Fruit fly (Drosophila melanogaster) whole organism, embryonic: ENCODE results near the gene Tfb5.
A peak's percentile ranks its signal among the peaks of the same experiment; 100 is the strongest.

ENCODE experiments used
- Ada2b ChIP-seq: fragments of 200-800 bp; sonication (Bioruptor generic); IDR thresholded peaks from 2 replicates; pipeline ENCODE4 v1.3.6; 2022; ENCODE audit warnings: missing biosample characterization, missing genetic modification characterization
- Awh ChIP-seq: fragments of 200-800 bp; sonication (Bioruptor generic); IDR thresholded peaks from 2 replicates; pipeline ENCODE4, ENCODE4 v1.3.6; 2022; ENCODE audit warnings: missing biosample characterization, missing genetic modification characterization
- CG10431 ChIP-seq: fragments of 200-800 bp; sonication (Bioruptor generic); optimal IDR thresholded peaks from 3 replicates; lab custom pipeline; 2018; ENCODE audit warnings: missing biosample characterization, mild to moderate bottlenecking, missing genetic modification characterization
- CG11093 ChIP-seq: fragments of 200-800 bp; sonication (Bioruptor generic); IDR thresholded peaks from 3 replicates; pipeline ENCODE4 v1.3.6; 2022; ENCODE audit warnings: missing biosample characterization, missing genetic modification characterization
- CG13424 ChIP-seq: fragments of 200-800 bp; sonication (Bioruptor generic); optimal IDR thresholded peaks from 2 replicates; lab custom pipeline; 2019; ENCODE audit warnings: missing biosample characterization, mild to moderate bottlenecking, missing genetic modification characterization, moderate library complexity
- CG13775 ChIP-seq: fragments of 200-800 bp; sonication (Bioruptor generic); optimal IDR thresholded peaks from 3 replicates; lab custom pipeline; 2017; ENCODE audit warnings: missing biosample characterization, mild to moderate bottlenecking, missing genetic modification characterization
- CG15269 ChIP-seq: fragments of 200-800 bp; sonication (Bioruptor generic); optimal IDR thresholded peaks from 2 replicates; lab custom pipeline; 2018; ENCODE audit warnings: missing biosample characterization, mild to moderate bottlenecking, missing genetic modification characterization, moderate library complexity
- CG17361 ChIP-seq: fragments of 200-800 bp; sonication (Bioruptor generic); IDR thresholded peaks from 3 replicates; pipeline ENCODE4 v1.3.6; 2022; ENCODE audit warnings: missing biosample characterization, missing genetic modification characterization
- CG18262 ChIP-seq: fragments of 200-800 bp; optimal IDR thresholded peaks from 3 replicates; lab custom pipeline; 2019; ENCODE audit warnings: missing biosample characterization, mild to moderate bottlenecking, missing genetic modification characterization, moderate library complexity
- CG3065 ChIP-seq: fragments of 200-800 bp; sonication (Bioruptor generic); optimal IDR thresholded peaks from 2 replicates; lab custom pipeline; 2016; ENCODE audit warnings: missing biosample characterization, missing genetic modification characterization
- CG32532 ChIP-seq: fragments of 200-800 bp; sonication (Bioruptor generic); IDR thresholded peaks from 2 replicates; pipeline ENCODE4 v1.3.6; 2022; ENCODE audit warnings: missing biosample characterization, missing genetic modification characterization
- CG3407 ChIP-seq: fragments of 200-800 bp; sonication (Bioruptor generic); optimal IDR thresholded peaks from 2 replicates; lab custom pipeline; 2018; ENCODE audit warnings: missing biosample characterization, mild to moderate bottlenecking, missing genetic modification characterization
- CG34376 ChIP-seq: fragments of 200-800 bp; sonication (Bioruptor generic); optimal IDR thresholded peaks from 2 replicates; lab custom pipeline; 2018; ENCODE audit warnings: missing biosample characterization, mild to moderate bottlenecking, missing genetic modification characterization
- CG3838 ChIP-seq: fragments of 200-800 bp; sonication (Bioruptor generic); optimal IDR thresholded peaks from 3 replicates; lab custom pipeline; 2016; ENCODE audit warnings: missing biosample characterization, missing genetic modification characterization
- CG42726 ChIP-seq: fragments of 200-800 bp; sonication (Bioruptor generic); IDR thresholded peaks from 2 replicates; pipeline ENCODE4 v1.3.6; 2022; ENCODE audit warnings: missing biosample characterization, missing genetic modification characterization; ENCODE audit not compliant: partially characterized antibody
- CG7745 ChIP-seq: fragments of 200-800 bp; sonication (Bioruptor generic); optimal IDR thresholded peaks from 2 replicates; lab custom pipeline; 2018; ENCODE audit warnings: missing biosample characterization, mild to moderate bottlenecking, missing genetic modification characterization, moderate library complexity
- CG7786 ChIP-seq: fragments of 200-800 bp; sonication (Bioruptor generic); optimal IDR thresholded peaks from 2 replicates; lab custom pipeline; 2016; ENCODE audit warnings: missing biosample characterization, missing genetic modification characterization
- CG7839 ChIP-seq: fragments of 200-800 bp; sonication (Bioruptor generic); optimal IDR thresholded peaks from 3 replicates; lab custom pipeline; 2018; ENCODE audit warnings: missing biosample characterization, mild to moderate bottlenecking, missing genetic modification characterization, moderate library complexity
- CG8290 ChIP-seq, 3 experiments: fragments of 200-800 bp; sonication (Bioruptor generic); optimal IDR thresholded peaks; 2 replicates each; lab custom pipeline; 2016 to 2019; ENCODE audit warnings: missing biosample characterization in 3 of 3, missing genetic modification characterization in 3 of 3, mild to moderate bottlenecking in 2 of 3, moderate library complexity in 1 of 3
- CG9797 ChIP-seq: fragments of 200-800 bp; sonication (Bioruptor generic); optimal IDR thresholded peaks from 3 replicates; lab custom pipeline; 2018; ENCODE audit warnings: missing biosample characterization, mild to moderate bottlenecking, missing genetic modification characterization
- Dfd ChIP-seq, 2 experiments: fragments of >200 bp; optimal IDR thresholded peaks; 2 replicates each; lab custom pipeline; 2017; ENCODE audit warnings: missing biosample characterization in 2 of 2, missing genetic modification characterization in 2 of 2
- Jarid2 ChIP-seq: fragments of 200-800 bp; sonication (Bioruptor generic); optimal IDR thresholded peaks from 3 replicates; lab custom pipeline; 2017; ENCODE audit warnings: mild to moderate bottlenecking, missing biosample characterization, missing genetic modification reagents, missing genetic modification characterization
- Meics ChIP-seq: fragments of 200-800 bp; sonication (Bioruptor generic); optimal IDR thresholded peaks from 2 replicates; lab custom pipeline; 2017; ENCODE audit warnings: missing biosample characterization, mild to moderate bottlenecking, missing genetic modification characterization
- Opbp ChIP-seq: fragments of 200-800 bp; sonication (Bioruptor generic); IDR thresholded peaks from 3 replicates; pipeline ENCODE4 v1.3.6; 2022; ENCODE audit warnings: missing biosample characterization, missing genetic modification characterization; ENCODE audit not compliant: partially characterized antibody
- Poxn ChIP-seq: fragments of 200-800 bp; sonication (Bioruptor generic); IDR thresholded peaks from 2 replicates; pipeline ENCODE4 v1.3.6; 2022; ENCODE audit warnings: missing biosample characterization, missing genetic modification characterization
- Trl ChIP-seq, 3 experiments: fragments of >200 bp in 2 of 3; fragments of 200-800 bp in 1 of 3; sonication (Bioruptor generic) in 1 of 3; optimal IDR thresholded peaks; 2 replicates in 1 of 3; 3 replicates in 2 of 3; lab custom pipeline; 2016 to 2017; ENCODE audit warnings: missing biosample characterization in 1 of 3, missing genetic modification characterization in 1 of 3
- al ChIP-seq: fragments of 200-800 bp; sonication (Bioruptor generic); IDR thresholded peaks from 2 replicates; pipeline ENCODE4 v1.3.6; 2022; ENCODE audit warnings: missing biosample characterization, missing genetic modification characterization
- danr ChIP-seq: fragments of 200-800 bp; sonication (Bioruptor generic); IDR thresholded peaks from 2 replicates; pipeline ENCODE4 v1.3.6; 2022; ENCODE audit warnings: missing biosample characterization, missing genetic modification characterization
- dati ChIP-seq: fragments of 200-800 bp; sonication (Bioruptor generic); IDR thresholded peaks from 2 replicates; pipeline ENCODE4 v1.3.6; 2022; ENCODE audit warnings: missing biosample characterization, missing genetic modification characterization
- insv ChIP-seq, 2 experiments: fragments of 200-800 bp; sonication (Bioruptor generic); optimal IDR thresholded peaks; 3 replicates each; lab custom pipeline; 2016 to 2018; ENCODE audit warnings: missing biosample characterization in 2 of 2, missing genetic modification characterization in 2 of 2
- lmd ChIP-seq: fragments of 200-800 bp; sonication (Bioruptor generic); IDR thresholded peaks from 2 replicates; pipeline ENCODE4 v1.3.6; 2022; ENCODE audit warnings: missing biosample characterization, missing genetic modification characterization
- otp ChIP-seq: fragments of 200-800 bp; sonication (Bioruptor generic); IDR thresholded peaks from 3 replicates; pipeline ENCODE4, ENCODE4 v1.3.6; 2022; ENCODE audit warnings: missing biosample characterization, missing genetic modification characterization
- p53 ChIP-seq: fragments of 200-800 bp; sonication (Bioruptor generic); optimal IDR thresholded peaks from 2 replicates; lab custom pipeline; 2016; ENCODE audit warnings: missing biosample characterization, missing genetic modification characterization
- pnt ChIP-seq: fragments of 200-800 bp; sonication (Bioruptor generic); optimal IDR thresholded peaks from 3 replicates; lab custom pipeline; 2016; ENCODE audit warnings: missing biosample characterization, missing genetic modification characterization
- run ChIP-seq: fragments of 200-800 bp; sonication (Bioruptor generic); optimal IDR thresholded peaks from 3 replicates; lab custom pipeline; 2018; ENCODE audit warnings: missing biosample characterization, mild to moderate bottlenecking, missing genetic modification characterization
- sd ChIP-seq: fragments of 200-800 bp; sonication (Bioruptor generic); optimal IDR thresholded peaks from 3 replicates; lab custom pipeline; 2018; ENCODE audit warnings: missing biosample characterization, mild to moderate bottlenecking, missing genetic modification characterization, moderate library complexity
- tin ChIP-seq: fragments of 200-800 bp; sonication (Bioruptor generic); optimal IDR thresholded peaks from 3 replicates; lab custom pipeline; 2016; ENCODE audit warnings: missing biosample characterization, missing genetic modification characterization
- tna ChIP-seq: fragments of 200-800 bp; sonication (Bioruptor generic); IDR thresholded peaks from 2 replicates; pipeline ENCODE4 v1.3.6; 2022; ENCODE audit warnings: missing biosample characterization, missing genetic modification characterization; ENCODE audit not compliant: partially characterized antibody
- vfl ChIP-seq: fragments of 200-800 bp; sonication (Bioruptor generic); optimal IDR thresholded peaks from 2 replicates; lab custom pipeline; 2016; ENCODE audit warnings: missing biosample characterization, missing genetic modification characterization
- zen ChIP-seq: fragments of 200-800 bp; sonication (Bioruptor generic); optimal IDR thresholded peaks from 3 replicates; lab custom pipeline; 2018; ENCODE audit warnings: missing biosample characterization, mild to moderate bottlenecking, missing genetic modification characterization, moderate library complexity

Tfb5 gene

dm6 chr2L:5029049-5029808, 18.6 kb upstream of the Tfb5 start, which contains the start of gene Col4a1 (continued):
- TF ChIP-seq CG18262 (tag; lab: Kevin White, UChicago) (no peak), CG11093 (GFP tag; lab: Robert Waterston, UW) (no peak), Dfd (GFP tag; optimal IDR thresholded peaks at IDR 0.05; lab: Kevin White, UChicago) (no peak), CG3065 (GFP tag; lab: Kevin White, UChicago) (no peak), CG13424 (no peak), otp (GFP tag; lab: Robert Waterston, UW) (no peak), CG3407 (no peak), p53 (no peak), run (tag; lab: Kevin White, UChicago) (no peak), CG13775 (no peak), dati (GFP tag; lab: Robert Waterston, UW) (no peak), CG10431 (GFP tag; lab: Kevin White, UChicago) (no peak), lmd (GFP tag; lab: Robert Waterston, UW) (no peak), Trl (optimal IDR thresholded peaks at IDR 0.05; lab: Kevin White, UChicago) (no peak), Trl (GFP tag; optimal IDR thresholded peaks at IDR 0.05; lab: Kevin White, UChicago) (no peak), Jarid2 (peak; percentile 51), insv (GFP tag; optimal IDR thresholded peaks at IDR 0.05; lab: Kevin White, UChicago) (no peak), vfl (GFP tag; lab: Kevin White, UChicago) (no peak), Poxn (GFP tag; lab: Robert Waterston, UW) (no peak), CG9797 (GFP tag; lab: Kevin White, UChicago) (no peak), pnt (no peak), tin (GFP tag; lab: Kevin White, UChicago) (no peak), al (GFP tag; lab: Robert Waterston, UW) (no peak), CG8290 (GFP tag; optimal IDR thresholded peaks at IDR 0.05; lab: Kevin White, UChicago) (no peak), CG8290 (tag; optimal IDR thresholded peaks at IDR 0.05; lab: Kevin White, UChicago) (no peak), CG3838 (GFP tag; lab: Kevin White, UChicago) (no peak), CG34376 (GFP tag; lab: Kevin White, UChicago) (peak; percentile 97), CG17361 (GFP tag; lab: Robert Waterston, UW) (no peak), CG32532 (no peak), CG7839 (no peak), Meics (GFP tag; lab: Kevin White, UChicago) (no peak)

- no peak for TF ChIP-seq tna (GFP tag; lab: Robert Waterston, UW)
- no peak for TF ChIP-seq CG15269 (tag; lab: Kevin White, UChicago)
- no peak for TF ChIP-seq sd
- no peak for TF ChIP-seq CG42726
- TF ChIP-seq zen (tag; lab: Kevin White, UChicago) = no peak
- no peak for TF ChIP-seq Opbp
- TF ChIP-seq Jarid2 = no peak
- TF ChIP-seq Awh (GFP tag; lab: Robert Waterston, UW) = no peak
- no peak for TF ChIP-seq CG7745 (tag; lab: Kevin White, UChicago)
- no peak for TF ChIP-seq Ada2b (GFP tag; lab: Robert Waterston, UW)
- no peak for TF ChIP-seq CG7786 (GFP tag; lab: Kevin White, UChicago)
- TF ChIP-seq danr (GFP tag; lab: Robert Waterston, UW) = no peak
Observed at dm6 chr2L:5028091-5028490, 17.5 kb upstream of the Tfb5 start, which contains the start of gene vkg. Gene vkg (minus strand): TSS chr2L:5028191.
